Fruit fly (Drosophila melanogaster): ENCODE results near the gene CG5555.
A peak's percentile ranks its signal among the peaks of the same experiment; 100 is the strongest.

Gene CG5555

DNA sequence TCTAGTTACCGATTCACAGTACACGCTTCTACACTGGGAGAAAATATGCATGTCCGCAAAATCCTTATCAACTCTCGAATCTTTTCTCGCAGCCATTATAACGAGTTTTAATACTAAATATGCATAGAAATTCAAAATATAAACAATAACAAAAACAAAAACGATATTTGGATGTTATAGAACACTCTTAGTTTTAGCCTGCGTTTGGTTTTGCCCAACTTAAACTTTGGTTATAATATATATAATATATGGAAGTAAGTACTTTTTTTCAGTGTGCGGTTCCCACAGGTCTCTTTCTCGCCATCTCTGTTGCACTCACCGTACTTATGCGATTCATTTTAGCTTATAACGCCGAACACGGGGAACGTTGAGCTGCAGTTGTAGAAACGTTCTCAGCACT is 31.4 kb upstream of the CG5555 start, which contains the start of gene cry (continued):
- TF ChIP-seq CG15601 (tag; optimal IDR thresholded peaks at IDR 0.05): peak; percentile 55
- TF ChIP-seq CG6854 (GFP tag; optimal IDR thresholded peaks at IDR 0.05): no peak
- no peak for TF ChIP-seq CG1832 (GFP tag; optimal IDR thresholded peaks at IDR 0.05)
- peak; percentile 63 for TF ChIP-seq CG17359 (tag; optimal IDR thresholded peaks at IDR 0.05)
- peak; percentile 31 for TF ChIP-seq CG6654 (GFP tag; optimal IDR thresholded peaks at IDR 0.05)
- TF ChIP-seq CG6175 (GFP tag; IDR thresholded peaks at IDR 0.05): no peak
- TF ChIP-seq CG10543 (GFP tag; optimal IDR thresholded peaks at IDR 0.05): no peak
- TF ChIP-seq CG1024 (GFP tag; IDR thresholded peaks at IDR 0.05): no peak
- TF ChIP-seq CG9817 (tag; optimal IDR thresholded peaks at IDR 0.05): no peak
- TF ChIP-seq CG8359 (GFP tag; optimal IDR thresholded peaks at IDR 0.05; ENCODE audit: borderline replicate concordance): peak; percentile 2
- TF ChIP-seq zfh1 (GFP tag; IDR thresholded peaks at IDR 0.05): no peak
- TF ChIP-seq run (tag; optimal IDR thresholded peaks at IDR 0.05): no peak
- no peak for TF ChIP-seq yki (optimal IDR thresholded peaks at IDR 0.05)
- TF ChIP-seq CG9727 (GFP tag; optimal IDR thresholded peaks at IDR 0.05): peak; percentile 44
- peak; percentile 11 for TF ChIP-seq cg (GFP tag; optimal IDR thresholded peaks at IDR 0.05)
- no peak for TF ChIP-seq CG14965 (GFP tag; optimal IDR thresholded peaks at IDR 0.05; ENCODE audit: borderline replicate concordance)
- TF ChIP-seq Lim3 (GFP tag; IDR thresholded peaks at IDR 0.05): no peak
- peak; percentile 63 for TF ChIP-seq CG1602 (GFP tag; optimal IDR thresholded peaks at IDR 0.05)
- TF ChIP-seq HHEX (GFP tag; optimal IDR thresholded peaks at IDR 0.05): peak; percentile 19
- TF ChIP-seq CG14050 (GFP tag; IDR thresholded peaks at IDR 0.05): no peak
- TF ChIP-seq CG4707 (GFP tag; optimal IDR thresholded peaks at IDR 0.05): no peak
- TF ChIP-seq slp2 (GFP tag; optimal IDR thresholded peaks at IDR 0.05): no peak
- TF ChIP-seq CG1529 (GFP tag; optimal IDR thresholded peaks at IDR 0.05): peak; percentile 57
- peak; percentile 9 for TF ChIP-seq Six4 (GFP tag; optimal IDR thresholded peaks at IDR 0.05)
- peak; percentile 57 for TF ChIP-seq ewg (GFP tag; optimal IDR thresholded peaks at IDR 0.05)
- no peak for TF ChIP-seq CG34224 (GFP tag; IDR thresholded peaks at IDR 0.05; ENCODE audit: partially characterized antibody)
- no peak for TF ChIP-seq CG17612 (GFP tag; IDR thresholded peaks at IDR 0.05)
- no peak for TF ChIP-seq CG4617 (GFP tag; optimal IDR thresholded peaks at IDR 0.05; ENCODE audit: borderline replicate concordance)
- TF ChIP-seq vvl (GFP tag; IDR thresholded peaks at IDR 0.05): no peak
- peak; percentile 49; the same call in 1 of the 3 replicates for TF ChIP-seq croc (GFP tag; conservative IDR thresholded peaks at IDR 0.05)
- TF ChIP-seq jumu (GFP tag; optimal IDR thresholded peaks at IDR 0.05): no peak
- TF ChIP-seq sd (tag; optimal IDR thresholded peaks at IDR 0.05): no peak
- TF ChIP-seq bsh (GFP tag; optimal IDR thresholded peaks at IDR 0.05): peak; percentile 81 to 87
- peak; percentile 37; the same call in 1 of the 3 replicates for TF ChIP-seq tgo (GFP tag; IDR thresholded peaks at IDR 0.05)
- no peak for TF ChIP-seq emc (GFP tag; optimal IDR thresholded peaks at IDR 0.05)
- no peak for TF ChIP-seq Bdp1 (GFP tag; optimal IDR thresholded peaks at IDR 0.05)
- TF ChIP-seq Hr3 (GFP tag; optimal IDR thresholded peaks at IDR 0.05): peak; percentile 62
- 0 out of 3 replicates have a peak, but pooled peaks have one; percentile 35 for TF ChIP-seq CG34422 (GFP tag; IDR thresholded peaks at IDR 0.05)
- no peak for TF ChIP-seq dati (GFP tag; IDR thresholded peaks at IDR 0.05)
- TF ChIP-seq CG11695 (GFP tag; IDR thresholded peaks at IDR 0.05): 0 out of 3 replicates have a peak, but pooled peaks have one; percentile 47
- TF ChIP-seq CG6683 (GFP tag; optimal IDR thresholded peaks at IDR 0.05): no peak
- no peak for TF ChIP-seq sim (GFP tag; IDR thresholded peaks at IDR 0.05)
- TF ChIP-seq Dek (tag; optimal IDR thresholded peaks at IDR 0.05): no peak
- TF ChIP-seq CG8281 (tag; optimal IDR thresholded peaks at IDR 0.05): peak; percentile 3
- no peak for TF ChIP-seq Poxn (GFP tag; IDR thresholded peaks at IDR 0.05)
- TF ChIP-seq pros (GFP tag; optimal IDR thresholded peaks at IDR 0.05): no peak
- no peak for TF ChIP-seq CG17186 (GFP tag; optimal IDR thresholded peaks at IDR 0.05)
- no peak for TF ChIP-seq Mes4 (GFP tag; optimal IDR thresholded peaks at IDR 0.05)
- TF ChIP-seq CG15479 (GFP tag; optimal IDR thresholded peaks at IDR 0.05): no peak
- no peak for TF ChIP-seq sc (optimal IDR thresholded peaks at IDR 0.05)
- TF ChIP-seq sc (GFP tag; optimal IDR thresholded peaks at IDR 0.05): peak; percentile 67
